Fruit fly (Drosophila melanogaster): Measurements from ENCODE around the gene DCTN1-p150.

DNA sequence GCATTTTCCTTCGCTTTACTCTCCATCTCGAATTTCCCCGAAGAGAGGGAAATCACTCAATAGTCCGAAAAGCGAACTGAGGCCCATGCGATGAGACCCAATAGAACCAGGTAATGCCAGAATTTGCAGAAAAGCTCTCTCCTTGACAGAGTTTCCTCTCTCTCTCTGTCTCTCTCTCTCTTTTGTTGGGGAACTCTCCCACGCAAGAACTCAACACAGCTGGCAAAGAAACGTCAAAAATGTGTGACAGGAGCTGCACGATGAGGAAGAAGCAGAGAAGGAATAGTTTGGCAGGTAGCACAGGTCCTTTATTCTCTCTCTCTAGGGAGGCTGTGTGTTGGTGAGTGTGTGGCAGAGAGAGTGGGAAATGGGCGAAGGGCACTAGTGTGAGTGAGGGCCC lies 24.8 kb upstream of the DCTN1-p150 start:
- TF ChIP-seq Dll (optimal IDR thresholded peaks at IDR 0.05) (no peak), CG8478 (optimal IDR thresholded peaks at IDR 0.05) (no peak), usp (GFP tag; optimal IDR thresholded peaks at IDR 0.05) (no peak), pan (optimal IDR thresholded peaks at IDR 0.05) (no peak)
